Worm (Caenorhabditis elegans) whole organism, L3 larva: ENCODE data around the gene F39H12.1.

ENCODE experiments used
- R02D3.7 ChIP-seq: fragments of 150-350 bp; optimal IDR thresholded peaks from 2 replicates; lab custom pipeline; 2014; ENCODE audit warnings: missing biosample characterization, missing genetic modification characterization
- aly-2 ChIP-seq: fragments of 150-350 bp; optimal IDR thresholded peaks from 2 replicates; lab custom pipeline; 2014; ENCODE audit warnings: missing biosample characterization, missing genetic modification characterization
- ama-1 ChIP-seq: fragments of 150-350 bp; optimal IDR thresholded peaks from 2 replicates; lab custom pipeline; 2018
- ceh-16 ChIP-seq: sonication (generic microtip); optimal IDR thresholded peaks from 2 replicates; lab custom pipeline; 2017; ENCODE audit warnings: missing biosample characterization, missing genetic modification characterization
- ceh-28 ChIP-seq: fragments of 150-350 bp; optimal IDR thresholded peaks from 2 replicates; lab custom pipeline; 2014; ENCODE audit warnings: missing biosample characterization, missing genetic modification reagents, missing genetic modification characterization
- ceh-82 ChIP-seq: fragments of 150-350 bp; optimal IDR thresholded peaks from 2 replicates; lab custom pipeline; 2014; ENCODE audit warnings: missing biosample characterization, missing genetic modification characterization
- ceh-9 ChIP-seq: sonication (generic microtip); optimal IDR thresholded peaks from 2 replicates; lab custom pipeline; 2018; ENCODE audit warnings: missing biosample characterization, missing genetic modification characterization
- daf-12 ChIP-seq: fragments of 150-350 bp; optimal IDR thresholded peaks from 2 replicates; lab custom pipeline; 2014; ENCODE audit warnings: missing biosample characterization, missing genetic modification reagents, missing genetic modification characterization
- egl-27 ChIP-seq: sonication (generic microtip); optimal IDR thresholded peaks from 4 replicates; lab custom pipeline; 2017; ENCODE audit warnings: missing biosample characterization, missing genetic modification reagents, missing genetic modification characterization
- egl-5 ChIP-seq: fragments of 150-350 bp; optimal IDR thresholded peaks from 2 replicates; lab custom pipeline; 2017; ENCODE audit warnings: missing biosample characterization, missing genetic modification reagents, missing genetic modification characterization, inconsistent platforms
- elt-1 ChIP-seq: fragments of 150-350 bp; optimal IDR thresholded peaks from 2 replicates; lab custom pipeline; 2014; ENCODE audit warnings: missing biosample characterization, missing genetic modification characterization
- elt-2 ChIP-seq: sonication (generic microtip); optimal IDR thresholded peaks from 2 replicates; lab custom pipeline; 2016; ENCODE audit warnings: missing genetic modification reagents, mild to moderate bottlenecking, missing genetic modification characterization, missing compliant biosample characterization
- elt-3 ChIP-seq, 3 experiments: fragments of 150-350 bp in 1 of 3; sonication (generic microtip) in 2 of 3; optimal IDR thresholded peaks; 2 replicates in 2 of 3; 4 replicates in 1 of 3; lab custom pipeline; 2014 to 2017; ENCODE audit warnings: missing biosample characterization in 3 of 3, missing genetic modification characterization in 3 of 3
- eor-1 ChIP-seq, 2 experiments: fragments of 150-350 bp; optimal IDR thresholded peaks; 2 replicates each; lab custom pipeline; 2014 to 2018; ENCODE audit warnings: missing biosample characterization in 2 of 2, missing genetic modification characterization in 2 of 2
- fkh-10 ChIP-seq: sonication (generic microtip); optimal IDR thresholded peaks from 2 replicates; lab custom pipeline; 2017; ENCODE audit warnings: missing biosample characterization, missing genetic modification reagents, missing genetic modification characterization
- fos-1 ChIP-seq: fragments of 150-350 bp; optimal IDR thresholded peaks from 2 replicates; lab custom pipeline; 2014; ENCODE audit warnings: missing biosample characterization, missing genetic modification characterization
- jun-1 ChIP-seq: fragments of 150-350 bp; optimal IDR thresholded peaks from 2 replicates; lab custom pipeline; 2014; ENCODE audit warnings: missing biosample characterization, missing genetic modification reagents, missing genetic modification characterization
- lin-15B ChIP-seq: fragments of 150-350 bp; optimal IDR thresholded peaks from 2 replicates; lab custom pipeline; 2014; ENCODE audit warnings: missing biosample characterization, missing genetic modification characterization
- lin-39 ChIP-seq: fragments of 150-350 bp; optimal IDR thresholded peaks from 2 replicates; lab custom pipeline; 2018; ENCODE audit warnings: missing biosample characterization, missing genetic modification reagents, missing genetic modification characterization
- mdl-1 ChIP-seq: fragments of 150-350 bp; optimal IDR thresholded peaks from 2 replicates; lab custom pipeline; 2014; ENCODE audit warnings: missing biosample characterization, missing genetic modification characterization
- nfya-1 ChIP-seq: sonication (generic microtip); optimal IDR thresholded peaks from 2 replicates; lab custom pipeline; 2017; ENCODE audit warnings: missing genetic modification characterization, mild to moderate bottlenecking, missing compliant biosample characterization, antibody characterized with exemption, moderate library complexity; ENCODE audit not compliant: insufficient read depth
- nhr-11 ChIP-seq: fragments of 150-350 bp; optimal IDR thresholded peaks from 2 replicates; lab custom pipeline; 2014; ENCODE audit warnings: missing biosample characterization, missing genetic modification characterization
- nhr-12 ChIP-seq: fragments of 150-350 bp; optimal IDR thresholded peaks from 2 replicates; lab custom pipeline; 2014; ENCODE audit warnings: missing biosample characterization, missing genetic modification characterization
- nhr-23 ChIP-seq: fragments of 150-350 bp; optimal IDR thresholded peaks from 2 replicates; lab custom pipeline; 2014; ENCODE audit warnings: missing biosample characterization, missing genetic modification reagents, missing genetic modification characterization
- nhr-237 ChIP-seq: fragments of 150-350 bp; optimal IDR thresholded peaks from 2 replicates; lab custom pipeline; 2014; ENCODE audit warnings: missing biosample characterization, missing genetic modification characterization
- nhr-25 ChIP-seq: sonication (generic microtip); optimal IDR thresholded peaks from 2 replicates; lab custom pipeline; 2017; ENCODE audit warnings: missing biosample characterization, missing genetic modification characterization
- nhr-28 ChIP-seq: fragments of 150-350 bp; optimal IDR thresholded peaks from 2 replicates; lab custom pipeline; 2014; ENCODE audit warnings: missing biosample characterization, missing genetic modification characterization
- nhr-43 ChIP-seq: sonication (generic microtip); optimal IDR thresholded peaks from 2 replicates; lab custom pipeline; 2016; ENCODE audit warnings: mild to moderate bottlenecking, missing genetic modification characterization, missing compliant biosample characterization; ENCODE audit not compliant: poor library complexity, severe bottlenecking
- nhr-67 ChIP-seq: fragments of 150-350 bp; optimal IDR thresholded peaks from 2 replicates; lab custom pipeline; 2014; ENCODE audit warnings: missing biosample characterization, missing genetic modification characterization
- nhr-76 ChIP-seq: fragments of 150-350 bp; sonication (generic microtip); optimal IDR thresholded peaks from 5 replicates; lab custom pipeline; 2014; ENCODE audit warnings: missing biosample characterization, missing genetic modification characterization
- nhr-77 ChIP-seq: fragments of 150-350 bp; optimal IDR thresholded peaks from 2 replicates; lab custom pipeline; 2014; ENCODE audit warnings: missing biosample characterization, missing genetic modification characterization
- pha-4 ChIP-seq: fragments of 150-350 bp; optimal IDR thresholded peaks from 2 replicates; lab custom pipeline; 2014; ENCODE audit warnings: missing biosample characterization, missing genetic modification reagents, missing genetic modification characterization
- pqm-1 ChIP-seq: fragments of 150-350 bp; optimal IDR thresholded peaks from 2 replicates; lab custom pipeline; 2017; ENCODE audit warnings: missing biosample characterization, missing genetic modification characterization, inconsistent platforms
- sea-2 ChIP-seq: fragments of 150-350 bp; sonication (generic microtip); optimal IDR thresholded peaks from 4 replicates; lab custom pipeline; 2014; ENCODE audit warnings: missing biosample characterization, missing genetic modification reagents, missing genetic modification characterization
- tbx-2 ChIP-seq: sonication (generic microtip); optimal IDR thresholded peaks from 2 replicates; lab custom pipeline; 2016; ENCODE audit warnings: mild to moderate bottlenecking, missing genetic modification characterization, missing compliant biosample characterization
- unc-39 ChIP-seq: sonication (generic microtip); optimal IDR thresholded peaks from 4 replicates; lab custom pipeline; 2017; ENCODE audit warnings: missing biosample characterization, missing genetic modification characterization
- zag-1 ChIP-seq: fragments of 150-350 bp; optimal IDR thresholded peaks from 2 replicates; lab custom pipeline; 2014; ENCODE audit warnings: missing biosample characterization, missing genetic modification characterization
- ztf-11 ChIP-seq: fragments of 150-350 bp; optimal IDR thresholded peaks from 2 replicates; lab custom pipeline; 2014; ENCODE audit warnings: missing biosample characterization, missing genetic modification characterization
- ztf-4 ChIP-seq: fragments of 150-350 bp; optimal IDR thresholded peaks from 2 replicates; lab custom pipeline; 2014; ENCODE audit warnings: missing biosample characterization, missing genetic modification characterization

The F39H12.1 gene

DNA sequence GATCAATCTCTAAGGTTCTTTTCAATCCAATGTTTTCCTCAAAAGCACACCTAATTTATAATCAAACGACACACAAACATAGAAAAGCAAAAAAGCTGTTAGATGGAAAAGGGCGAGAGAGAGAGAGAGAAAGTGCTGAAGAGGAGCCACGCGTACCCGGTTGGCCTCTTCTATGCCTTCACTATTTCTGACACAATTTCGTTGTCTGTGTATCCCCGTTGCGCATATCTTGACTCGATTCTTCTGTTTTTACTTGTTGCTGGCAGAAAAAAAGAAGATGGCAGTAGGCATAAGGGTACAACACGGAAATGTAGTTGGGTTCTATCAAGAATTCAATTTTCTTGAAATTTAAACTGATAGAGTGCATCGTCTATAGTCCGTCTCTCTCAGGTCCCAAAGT lies 7.1 kb upstream of the F39H12.1 start (continued):
- TF ChIP-seq ceh-28 (peak; percentile 32), sea-2 (GFP tag; lab: Kevin White, UChicago) (no peak), nhr-76 (tag; lab: Kevin White, UChicago) (no peak), nhr-11 (tag; lab: Kevin White, UChicago) (peak; percentile 55), nhr-67 (tag; lab: Kevin White, UChicago) (no peak), nhr-12 (tag; lab: Kevin White, UChicago) (no peak), lin-39 (tag; lab: Kevin White, UChicago) (peak; percentile 77), R02D3.7 (tag; lab: Kevin White, UChicago) (no peak), aly-2 (tag; lab: Kevin White, UChicago) (no peak), ceh-16 (tag; lab: Kevin White, UChicago) (no peak), egl-27 (tag; lab: Kevin White, UChicago) (no peak), eor-1 (tag; optimal IDR thresholded peaks at IDR 0.05; lab: Kevin White, UChicago) (no peak), jun-1 (tag; lab: Kevin White, UChicago) (peak; percentile 46), fkh-10 (GFP tag; lab: Kevin White, UChicago) (peak; percentile 86)

DNA sequence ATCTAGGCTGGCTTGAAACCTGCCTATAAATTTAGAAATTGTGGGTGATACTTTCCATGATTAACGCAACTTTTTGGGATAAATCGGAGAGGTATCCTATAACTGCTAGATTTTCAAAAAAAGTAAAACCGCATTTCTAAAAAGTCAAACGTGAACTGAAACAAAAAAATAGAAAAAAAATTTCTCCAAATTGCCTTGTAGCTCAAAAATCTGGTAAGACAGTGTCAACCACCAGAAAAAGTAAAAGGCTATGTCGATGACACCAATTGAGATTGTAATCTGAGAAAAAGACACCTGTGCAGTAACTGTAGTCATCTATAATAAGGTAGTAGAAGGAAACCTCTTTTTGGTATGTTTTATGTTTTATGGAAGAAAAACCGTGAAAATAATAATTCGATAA lies 6.0 kb upstream of the F39H12.1 start, which contains the start of gene wdr-54:
Gene wdr-54, plus strand, starts transcription at position 301 of the 400 bp plus-strand sequence.
- TF ChIP-seq nhr-23 (tag; lab: Kevin White, UChicago) (no peak), ceh-9 (tag; lab: Kevin White, UChicago) (no peak), nhr-25 (tag; lab: Kevin White, UChicago) (no peak), ama-1 (lab: Kevin White, UChicago) (no peak), fos-1 (no peak), daf-12 (tag; lab: Kevin White, UChicago) (no peak), nhr-67 (tag; lab: Kevin White, UChicago) (no peak), nhr-76 (tag; lab: Kevin White, UChicago) (no peak), ztf-11 (tag; lab: Kevin White, UChicago) (no peak), R02D3.7 (tag; lab: Kevin White, UChicago) (no peak), elt-2 (tag; lab: Kevin White, UChicago) (no peak), lin-15B (tag; lab: Kevin White, UChicago) (no peak), nhr-43 (no peak), elt-3 (tag; optimal IDR thresholded peaks at IDR 0.05; lab: Kevin White, UChicago) (no peak)

DNA sequence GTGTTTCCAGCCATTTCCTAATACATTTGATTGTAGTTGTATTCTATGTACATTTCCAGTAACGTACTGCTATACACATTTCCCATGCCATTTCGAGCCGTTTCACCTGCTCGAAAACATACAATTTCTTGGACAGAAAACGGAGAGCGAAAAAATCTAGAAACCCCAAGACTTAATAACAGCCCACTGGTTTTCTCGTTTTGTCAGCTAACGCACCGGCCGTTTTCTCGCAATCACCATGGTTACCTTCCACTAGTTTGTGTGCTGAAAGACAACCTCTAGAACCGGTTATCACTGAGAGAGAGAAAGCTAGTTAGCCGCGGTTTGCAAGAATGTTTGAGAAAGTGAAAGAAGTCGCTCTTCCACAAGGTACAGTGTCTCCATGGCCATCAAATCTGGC lies 4.4 kb upstream of the F39H12.1 start:
- no peak for TF ChIP-seq lin-15B (tag; lab: Kevin White, UChicago)
- no peak for TF ChIP-seq R02D3.7 (tag; lab: Kevin White, UChicago)
- TF ChIP-seq nhr-43, result no peak
- TF ChIP-seq nhr-11 (tag; lab: Kevin White, UChicago), result no peak
- no peak for TF ChIP-seq elt-3 (tag; optimal IDR thresholded peaks at IDR 0.05; lab: Kevin White, UChicago)
- no peak for TF ChIP-seq pha-4 (tag; lab: Kevin White, UChicago)
- no peak for TF ChIP-seq ceh-16 (tag; lab: Kevin White, UChicago)
- no peak for TF ChIP-seq elt-1 (tag; lab: Kevin White, UChicago)
- no peak for TF ChIP-seq egl-5 (tag; lab: Kevin White, UChicago)
- TF ChIP-seq ceh-82 (tag; lab: Kevin White, UChicago), result no peak
- no peak for TF ChIP-seq aly-2 (tag; lab: Kevin White, UChicago)
- TF ChIP-seq ama-1 (lab: Kevin White, UChicago), result no peak
- TF ChIP-seq nhr-76 (tag; lab: Kevin White, UChicago), result no peak
- no peak for TF ChIP-seq unc-39 (tag; lab: Kevin White, UChicago)
- no peak for TF ChIP-seq nhr-28 (tag; lab: Kevin White, UChicago)
- no peak for TF ChIP-seq tbx-2 (tag; lab: Kevin White, UChicago)
- TF ChIP-seq mdl-1, result no peak
- no peak for TF ChIP-seq egl-27 (tag; lab: Kevin White, UChicago)
- no peak for TF ChIP-seq zag-1
- TF ChIP-seq, all 47 proteins: peak for 0

DNA sequence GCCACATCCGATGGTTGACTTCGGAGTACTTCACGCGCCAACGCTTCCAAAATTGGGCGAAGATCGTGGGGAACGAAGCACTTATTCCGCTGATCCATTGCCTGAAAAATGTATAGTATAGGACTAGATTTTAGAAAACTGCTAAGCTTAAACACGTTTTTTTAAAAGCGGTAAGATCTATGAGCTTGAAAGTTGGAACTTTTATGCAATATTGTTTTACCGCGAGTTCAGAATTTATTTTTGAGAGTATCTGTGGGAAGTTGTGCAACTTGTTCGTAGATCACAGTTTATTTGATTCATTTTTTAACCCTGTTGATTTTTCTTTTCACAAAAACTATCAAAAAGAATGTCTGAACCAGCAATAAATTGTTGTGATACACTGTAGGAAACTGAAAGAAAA lies 6.8 kb downstream of the F39H12.1 start, which contains the start of gene F39H12.3:
Gene F39H12.3, minus strand, starts transcription at position 101 of the 400 bp plus-strand sequence.
- TF ChIP-seq aly-2 (tag; lab: Kevin White, UChicago) (no peak), nfya-1 (no peak), nhr-12 (tag; lab: Kevin White, UChicago) (no peak), ztf-4 (tag; lab: Kevin White, UChicago) (no peak), ceh-9 (tag; lab: Kevin White, UChicago) (no peak), nhr-77 (no peak), ceh-28 (no peak), mdl-1 (no peak), pqm-1 (tag; lab: Kevin White, UChicago) (no peak), elt-2 (tag; lab: Kevin White, UChicago) (no peak), nhr-237 (tag; lab: Kevin White, UChicago) (no peak)
- TF ChIP-seq, all 47 proteins: peak for 0
